Worm (Caenorhabditis elegans) whole organism, mixed stage, embryonic: ENCODE results near the gene B0228.8.

Source experiments
- M03D4.4 ChIP-seq: sonication (generic microtip); optimal IDR thresholded peaks from 2 replicates; lab custom pipeline; 2017; ENCODE audit warnings: mild to moderate bottlenecking, missing genetic modification characterization, missing compliant biosample characterization
- bed-3 ChIP-seq: fragments of 200-800 bp; sonication (Bioruptor generic); optimal IDR thresholded peaks from 3 replicates; lab custom pipeline; 2018; ENCODE audit warnings: mild to moderate bottlenecking, missing genetic modification characterization, moderate library complexity, missing compliant biosample characterization
- blmp-1 ChIP-seq: fragments of 150-350 bp; optimal IDR thresholded peaks from 2 replicates; lab custom pipeline; 2014; ENCODE audit warnings: missing biosample characterization, missing genetic modification characterization
- ceh-43 ChIP-seq: fragments of 200-800 bp; sonication (Bioruptor generic); optimal IDR thresholded peaks from 2 replicates; lab custom pipeline; 2018; ENCODE audit warnings: mild to moderate bottlenecking, missing genetic modification characterization, moderate library complexity, missing compliant biosample characterization
- ceh-83 ChIP-seq: fragments of 200-800 bp; sonication (Bioruptor generic); optimal IDR thresholded peaks from 2 replicates; lab custom pipeline; 2018; ENCODE audit warnings: mild to moderate bottlenecking, missing genetic modification characterization, missing compliant biosample characterization
- ces-1 ChIP-seq: fragments of 150-350 bp; optimal IDR thresholded peaks from 2 replicates; lab custom pipeline; 2014; ENCODE audit warnings: missing biosample characterization, missing genetic modification reagents, missing genetic modification characterization
- cnd-1 ChIP-seq: fragments of 200-800 bp; sonication (Bioruptor generic); optimal IDR thresholded peaks from 2 replicates; lab custom pipeline; 2018; ENCODE audit warnings: mild to moderate bottlenecking, missing genetic modification characterization, missing compliant biosample characterization
- drap-1 ChIP-seq: fragments of 200-800 bp; sonication (Bioruptor generic); optimal IDR thresholded peaks from 3 replicates; lab custom pipeline; 2018; ENCODE audit warnings: mild to moderate bottlenecking, missing genetic modification characterization, missing compliant biosample characterization
- flh-1 ChIP-seq: fragments of 200-800 bp; sonication (Bioruptor generic); optimal IDR thresholded peaks from 2 replicates; lab custom pipeline; 2018; ENCODE audit warnings: mild to moderate bottlenecking, missing genetic modification characterization, moderate library complexity, missing compliant biosample characterization
- ham-2 ChIP-seq: fragments of 200-800 bp; sonication (Bioruptor generic); optimal IDR thresholded peaks from 2 replicates; lab custom pipeline; 2018; ENCODE audit warnings: mild to moderate bottlenecking, missing genetic modification characterization, missing compliant biosample characterization
- hlh-1 ChIP-seq: fragments of 150-350 bp; optimal IDR thresholded peaks from 2 replicates; lab custom pipeline; 2014; ENCODE audit warnings: missing biosample characterization, missing genetic modification reagents, missing genetic modification characterization
- lin-13 ChIP-seq: fragments of 150-350 bp; optimal IDR thresholded peaks from 2 replicates; lab custom pipeline; 2014; ENCODE audit warnings: missing biosample characterization, missing genetic modification characterization
- lin-32 ChIP-seq: fragments of 200-800 bp; sonication (Bioruptor generic); optimal IDR thresholded peaks from 2 replicates; lab custom pipeline; 2018; ENCODE audit warnings: mild to moderate bottlenecking, missing genetic modification characterization, missing compliant biosample characterization
- mep-1 ChIP-seq: fragments of 150-350 bp; optimal IDR thresholded peaks from 2 replicates; lab custom pipeline; 2017; ENCODE audit warnings: missing biosample characterization, missing genetic modification reagents, missing genetic modification characterization, inconsistent platforms
- mls-2 ChIP-seq: sonication (generic microtip); optimal IDR thresholded peaks from 2 replicates; lab custom pipeline; 2016; ENCODE audit warnings: mild to moderate bottlenecking, missing genetic modification characterization, moderate library complexity, missing compliant biosample characterization
- nhr-12 ChIP-seq: fragments of 150-350 bp; optimal IDR thresholded peaks from 2 replicates; lab custom pipeline; 2014; ENCODE audit warnings: missing biosample characterization, missing genetic modification characterization
- nhr-2 ChIP-seq: fragments of 150-350 bp; optimal IDR thresholded peaks from 2 replicates; lab custom pipeline; 2014; ENCODE audit warnings: missing biosample characterization, missing genetic modification characterization
- nhr-28 ChIP-seq: fragments of 150-350 bp; optimal IDR thresholded peaks from 2 replicates; lab custom pipeline; 2014; ENCODE audit warnings: missing biosample characterization, missing genetic modification characterization
- nhr-76 ChIP-seq: sonication (generic microtip); optimal IDR thresholded peaks from 2 replicates; lab custom pipeline; 2017; ENCODE audit warnings: missing biosample characterization, missing genetic modification characterization
- pha-4 ChIP-seq: fragments of 150-350 bp; optimal IDR thresholded peaks from 2 replicates; lab custom pipeline; 2018; ENCODE audit warnings: missing biosample characterization, missing genetic modification reagents, missing genetic modification characterization
- snpc-4 ChIP-seq: fragments of 150-350 bp; optimal IDR thresholded peaks from 2 replicates; lab custom pipeline; 2014; ENCODE audit warnings: missing biosample characterization, missing genetic modification characterization
- sptf-1 ChIP-seq: sonication (generic microtip); optimal IDR thresholded peaks from 2 replicates; lab custom pipeline; 2017; ENCODE audit warnings: mild to moderate bottlenecking, missing genetic modification characterization, moderate library complexity, missing compliant biosample characterization
- unc-120 ChIP-seq: sonication (generic microtip); optimal IDR thresholded peaks from 2 replicates; lab custom pipeline; 2017; ENCODE audit warnings: missing genetic modification characterization, missing compliant biosample characterization; ENCODE audit not compliant: poor library complexity, severe bottlenecking
- unc-39 ChIP-seq: fragments of 150-350 bp; optimal IDR thresholded peaks from 2 replicates; lab custom pipeline; 2014; ENCODE audit warnings: missing biosample characterization, missing genetic modification characterization
- unc-62 ChIP-seq: fragments of 150-350 bp; optimal IDR thresholded peaks from 2 replicates; lab custom pipeline; 2014; ENCODE audit warnings: missing biosample characterization, missing genetic modification reagents, missing genetic modification characterization
- zip-8 ChIP-seq: fragments of 150-350 bp; optimal IDR thresholded peaks from 2 replicates; lab custom pipeline; 2014; ENCODE audit warnings: missing biosample characterization, missing genetic modification characterization
- ztf-11 ChIP-seq: fragments of 150-350 bp; optimal IDR thresholded peaks from 2 replicates; lab custom pipeline; 2014; ENCODE audit warnings: missing biosample characterization, missing genetic modification characterization

B0228.8 gene

DNA sequence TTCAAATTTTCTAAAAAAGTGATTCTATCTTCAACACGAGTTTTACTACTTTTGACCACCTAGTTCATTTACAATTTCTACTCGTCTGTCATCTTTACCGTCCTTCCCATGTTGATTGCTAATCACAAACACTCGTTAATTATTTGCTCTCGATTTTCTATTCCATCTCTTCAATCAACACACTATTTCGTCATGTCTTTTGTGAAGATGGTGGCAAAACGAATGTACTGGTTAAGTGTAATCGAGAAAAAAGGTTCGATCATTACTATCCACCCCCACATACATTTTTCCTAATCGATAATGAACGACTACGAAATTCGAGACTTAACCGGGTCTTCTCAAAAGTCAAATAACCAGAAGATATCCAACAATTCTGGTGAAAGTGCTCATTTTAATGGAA, 36.7 kb downstream of the B0228.8 start, which contains the start of gene cpna-2:
cpna-2 (plus strand) TSS at position 301 of the 400 bp plus-strand sequence.
- TF ChIP-seq hlh-1 (tag; lab: Kevin White, UChicago), result no peak
- no peak for TF ChIP-seq blmp-1 (tag; lab: Kevin White, UChicago)
- TF ChIP-seq mep-1 (tag; lab: Kevin White, UChicago), result no peak
- no peak for TF ChIP-seq ceh-83 (GFP tag; lab: Kevin White, UChicago)
- TF ChIP-seq nhr-2 (tag; lab: Kevin White, UChicago), result no peak
- no peak for TF ChIP-seq unc-39 (tag; lab: Kevin White, UChicago)
- TF ChIP-seq ces-1 (GFP tag; lab: Kevin White, UChicago), result no peak
- TF ChIP-seq nhr-12 (tag; lab: Kevin White, UChicago), result no peak
- no peak for TF ChIP-seq sptf-1 (tag; lab: Kevin White, UChicago)

- TF ChIP-seq pha-4 (tag; lab: Kevin White, UChicago) (no peak), hlh-1 (tag; lab: Kevin White, UChicago) (peak; percentile 90), ham-2 (GFP tag; lab: Kevin White, UChicago) (no peak), unc-62 (GFP tag; lab: Kevin White, UChicago) (peak; percentile 49), nhr-2 (tag; lab: Kevin White, UChicago) (no peak), snpc-4 (no peak), unc-120 (tag; lab: Kevin White, UChicago) (peak; percentile 81), flh-1 (GFP tag; lab: Kevin White, UChicago) (no peak)
Observed at ce11 chrII:7722784-7723183, 38.6 kb downstream of the B0228.8 start.

ce11 chrII:7720479-7720878, 40.9 kb downstream of the B0228.8 start:
- TF ChIP-seq nhr-76 (tag; lab: Kevin White, UChicago), result no peak
- TF ChIP-seq hlh-1 (tag; lab: Kevin White, UChicago), result peak; percentile 24
- no peak for TF ChIP-seq ceh-83 (GFP tag; lab: Kevin White, UChicago)
- no peak for TF ChIP-seq lin-32
- TF ChIP-seq ceh-43 (GFP tag; lab: Kevin White, UChicago), result no peak
- no peak for TF ChIP-seq pha-4 (tag; lab: Kevin White, UChicago)
- no peak for TF ChIP-seq zip-8 (tag; lab: Kevin White, UChicago)
- TF ChIP-seq unc-39 (tag; lab: Kevin White, UChicago), result no peak
- no peak for TF ChIP-seq cnd-1 (tag; lab: Kevin White, UChicago)
- TF ChIP-seq unc-62 (GFP tag; lab: Kevin White, UChicago), result peak; percentile 41
- no peak for TF ChIP-seq nhr-12 (tag; lab: Kevin White, UChicago)
- TF ChIP-seq unc-120 (tag; lab: Kevin White, UChicago), result peak; percentile 0
- no peak for TF ChIP-seq M03D4.4 (tag; lab: Kevin White, UChicago)
- no peak for TF ChIP-seq flh-1 (GFP tag; lab: Kevin White, UChicago)
- no peak for TF ChIP-seq nhr-28
- no peak for TF ChIP-seq bed-3 (GFP tag; lab: Kevin White, UChicago)
- TF ChIP-seq ces-1 (GFP tag; lab: Kevin White, UChicago), result no peak
- no peak for TF ChIP-seq ztf-11 (tag; lab: Kevin White, UChicago)
- TF ChIP-seq mls-2, result no peak

- TF ChIP-seq unc-120 (tag; lab: Kevin White, UChicago), result no peak
- TF ChIP-seq unc-39 (tag; lab: Kevin White, UChicago), result no peak
- TF ChIP-seq sptf-1 (tag; lab: Kevin White, UChicago), result no peak
- TF ChIP-seq ces-1 (GFP tag; lab: Kevin White, UChicago), result peak; percentile 84
Observed at ce11 chrII:7719039-7719438, 42.3 kb downstream of the B0228.8 start.

DNA sequence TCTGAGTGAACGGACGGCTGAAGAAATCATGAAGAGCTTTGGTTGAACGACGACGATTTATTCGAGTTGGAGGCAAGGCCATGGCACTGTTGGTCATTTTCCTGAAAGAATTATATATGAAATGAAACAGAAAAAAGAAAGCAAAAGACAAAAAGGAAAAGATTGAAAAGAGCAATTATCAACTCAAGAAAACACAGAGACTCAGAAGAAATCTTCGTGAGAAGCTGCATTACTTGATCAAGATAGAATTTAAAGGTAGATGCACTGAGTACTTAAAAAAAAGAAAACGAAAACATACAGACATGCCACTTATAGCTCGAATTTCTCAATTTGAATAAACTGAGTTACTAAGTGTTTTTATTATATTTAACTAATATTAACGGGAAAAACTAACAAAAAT, 42.8 kb downstream of the B0228.8 start, which contains the start of gene cpna-5:
cpna-5 (minus strand) TSS at position 101 of the 400 bp plus-strand sequence.
- TF ChIP-seq mls-2, result no peak
- TF ChIP-seq ham-2 (GFP tag; lab: Kevin White, UChicago), result no peak
- no peak for TF ChIP-seq lin-13 (tag; lab: Kevin White, UChicago)
- no peak for TF ChIP-seq sptf-1 (tag; lab: Kevin White, UChicago)
- no peak for TF ChIP-seq blmp-1 (tag; lab: Kevin White, UChicago)
- TF ChIP-seq ztf-11 (tag; lab: Kevin White, UChicago), result no peak
- no peak for TF ChIP-seq unc-62 (GFP tag; lab: Kevin White, UChicago)
- TF ChIP-seq cnd-1 (tag; lab: Kevin White, UChicago), result no peak
- TF ChIP-seq M03D4.4 (tag; lab: Kevin White, UChicago), result no peak
- no peak for TF ChIP-seq hlh-1 (tag; lab: Kevin White, UChicago)
- TF ChIP-seq ceh-43 (GFP tag; lab: Kevin White, UChicago), result no peak
- no peak for TF ChIP-seq drap-1 (GFP tag; lab: Kevin White, UChicago)
- no peak for TF ChIP-seq nhr-28
- no peak for TF ChIP-seq bed-3 (GFP tag; lab: Kevin White, UChicago)
